Worm (Caenorhabditis elegans) whole organism, late embryonic: Measurements from ENCODE around the gene ndab-1.

ENCODE experiments used
- ama-1 ChIP-seq: fragments of 150-350 bp; optimal IDR thresholded peaks from 2 replicates; lab custom pipeline; 2014
- dmd-4 ChIP-seq: sonication (generic microtip); optimal IDR thresholded peaks from 2 replicates; lab custom pipeline; 2016; ENCODE audit warnings: borderline replicate concordance, missing genetic modification characterization, missing compliant biosample characterization
- lin-11 ChIP-seq: fragments of 200-800 bp; sonication (Bioruptor generic); optimal IDR thresholded peaks from 2 replicates; lab custom pipeline; 2018; ENCODE audit warnings: mild to moderate bottlenecking, missing genetic modification characterization, missing compliant biosample characterization
- nfya-1 ChIP-seq: sonication (generic microtip); optimal IDR thresholded peaks from 2 replicates; lab custom pipeline; 2017; ENCODE audit warnings: missing genetic modification characterization, mild to moderate bottlenecking, missing compliant biosample characterization, antibody characterized with exemption, moderate library complexity
- nhr-11 ChIP-seq: fragments of 150-350 bp; optimal IDR thresholded peaks from 2 replicates; lab custom pipeline; 2014; ENCODE audit warnings: missing biosample characterization, missing genetic modification characterization
- pros-1 ChIP-seq: fragments of 150-350 bp; optimal IDR thresholded peaks from 2 replicates; lab custom pipeline; 2014; ENCODE audit warnings: missing biosample characterization, missing genetic modification reagents, missing genetic modification characterization
- tbx-7 ChIP-seq: sonication (generic microtip); optimal IDR thresholded peaks from 2 replicates; lab custom pipeline; 2016; ENCODE audit warnings: missing genotype, missing genetic modification characterization, missing compliant biosample characterization

ce11 chrIII:11896652-11897051, 18.9 kb downstream of the ndab-1 start:
- no peak for TF ChIP-seq ama-1 (lab: Kevin White, UChicago)
- TF ChIP-seq dmd-4, result no peak
- no peak for TF ChIP-seq tbx-7 (tag; lab: Kevin White, UChicago)
- no peak for TF ChIP-seq pros-1
- TF ChIP-seq nhr-11, result no peak
- TF ChIP-seq nfya-1, result peak; percentile 51
- TF ChIP-seq lin-11 (tag; lab: Kevin White, UChicago), result no peak
